Fruit fly (Drosophila melanogaster): ENCODE data around the gene CG46339.

dm6 chr3R:26928424-26928823 lies 12.9 kb downstream of the CG46339 start:
- peak; percentile 11 for TF ChIP-seq Eip93F (GFP tag; optimal IDR thresholded peaks at IDR 0.05)
- peak; percentile 92 for TF ChIP-seq CG3919 (GFP tag; optimal IDR thresholded peaks at IDR 0.05)
- TF ChIP-seq CG8319 (GFP tag; optimal IDR thresholded peaks at IDR 0.05) = peak; percentile 83
- TF ChIP-seq fd59A (GFP tag; optimal IDR thresholded peaks at IDR 0.05) = peak; percentile 81
- TF ChIP-seq Hr38 (GFP tag; optimal IDR thresholded peaks at IDR 0.05) = no peak
- TF ChIP-seq CG16779 (tag; optimal IDR thresholded peaks at IDR 0.05) = peak; percentile 53
- peak; percentile 80 for TF ChIP-seq Blimp-1 (GFP tag; optimal IDR thresholded peaks at IDR 0.05)
